Worm (Caenorhabditis elegans): ENCODE measurements around the gene srxa-8.
A peak's percentile ranks its signal among the peaks of the same experiment; 100 is the strongest.

Gene srxa-8

DNA sequence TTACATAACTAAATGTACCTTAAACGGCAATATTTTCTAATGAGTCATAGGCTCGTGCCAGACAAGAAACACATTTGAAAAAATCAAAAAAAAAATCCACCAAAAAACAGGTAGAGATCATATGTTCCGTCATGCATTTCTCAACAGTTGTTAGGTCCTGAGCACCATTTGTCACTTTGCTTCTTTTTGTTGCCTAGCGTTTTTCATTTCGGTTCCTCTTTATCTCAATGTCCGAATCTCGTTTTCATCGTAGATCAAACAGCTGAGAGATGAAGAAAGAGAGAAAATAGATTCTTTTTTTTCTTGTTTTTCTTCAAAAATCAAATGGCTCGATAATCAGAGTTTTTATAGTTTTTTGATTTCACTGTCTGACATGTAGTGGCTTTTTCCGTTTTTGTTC lies 32.3 kb upstream of the srxa-8 start (continued):
- TF ChIP-seq fkh-4 (tag; optimal IDR thresholded peaks at IDR 0.05; ENCODE audit: borderline replicate concordance) (no peak), hlh-4 (tag; optimal IDR thresholded peaks at IDR 0.05) (no peak), C04F5.9 (tag; optimal IDR thresholded peaks at IDR 0.05) (no peak), fkh-10 (GFP tag; optimal IDR thresholded peaks at IDR 0.05) (no peak), skn-1 (tag; optimal IDR thresholded peaks at IDR 0.05) (no peak), dsc-1 (tag; optimal IDR thresholded peaks at IDR 0.05) (no peak), nhr-47 (tag; optimal IDR thresholded peaks at IDR 0.05) (no peak), F16B12.6 (tag; optimal IDR thresholded peaks at IDR 0.05) (no peak), lsy-2 (tag; optimal IDR thresholded peaks at IDR 0.05) (peak; percentile 10 to 59), fkh-8 (tag; optimal IDR thresholded peaks at IDR 0.05) (no peak), unc-30 (tag; optimal IDR thresholded peaks at IDR 0.05) (no peak), nhr-237 (tag; optimal IDR thresholded peaks at IDR 0.05) (no peak), lin-15B (tag; optimal IDR thresholded peaks at IDR 0.05) (no peak), mep-1 (tag; optimal IDR thresholded peaks at IDR 0.05) (no peak), ama-1 (optimal IDR thresholded peaks at IDR 0.05) (no peak), pag-3 (tag; optimal IDR thresholded peaks at IDR 0.05; ENCODE audit: borderline replicate concordance, insufficient read depth) (peak; percentile 64)

DNA sequence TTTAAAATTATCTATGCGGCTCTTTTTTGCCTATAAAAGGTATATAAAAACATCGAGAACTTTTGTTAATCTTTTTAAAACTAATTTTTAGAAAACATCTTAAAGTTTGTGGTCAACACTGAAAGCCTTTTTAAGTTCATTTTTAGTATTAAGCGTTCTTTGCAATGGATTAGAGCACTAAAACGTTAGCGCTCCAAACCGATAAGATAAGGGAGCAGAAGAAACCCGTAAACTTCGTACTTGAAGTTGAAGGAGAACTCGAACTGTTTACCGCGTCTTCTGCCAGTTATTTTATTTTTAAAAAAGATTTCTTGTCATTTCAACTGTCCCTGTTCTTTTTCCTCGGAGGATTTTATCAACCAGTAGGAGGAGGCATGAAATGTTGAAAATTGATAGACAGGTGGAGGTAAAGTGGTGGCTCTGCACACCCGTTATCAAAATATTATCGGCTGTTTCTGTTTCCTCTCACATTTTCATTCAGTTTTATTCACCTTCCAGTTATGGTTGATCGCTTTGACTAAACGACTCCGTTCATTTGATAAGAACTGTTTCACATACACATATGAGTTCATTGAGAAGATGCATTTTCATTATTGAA lies 30.5 kb upstream of the srxa-8 start:
- TF ChIP-seq efl-1 (optimal IDR thresholded peaks at IDR 0.05), result no peak
- TF ChIP-seq efl-1 (GFP tag; optimal IDR thresholded peaks at IDR 0.05 in 1 of 2), result peak in 1 of 2 experiments; percentile 21
- TF ChIP-seq elt-2 (tag; optimal IDR thresholded peaks at IDR 0.05), result peak; percentile 66
- no peak for TF ChIP-seq nhr-20 (tag; optimal IDR thresholded peaks at IDR 0.05)
- peak; percentile 5 for TF ChIP-seq nhr-71 (tag; optimal IDR thresholded peaks at IDR 0.05)

DNA sequence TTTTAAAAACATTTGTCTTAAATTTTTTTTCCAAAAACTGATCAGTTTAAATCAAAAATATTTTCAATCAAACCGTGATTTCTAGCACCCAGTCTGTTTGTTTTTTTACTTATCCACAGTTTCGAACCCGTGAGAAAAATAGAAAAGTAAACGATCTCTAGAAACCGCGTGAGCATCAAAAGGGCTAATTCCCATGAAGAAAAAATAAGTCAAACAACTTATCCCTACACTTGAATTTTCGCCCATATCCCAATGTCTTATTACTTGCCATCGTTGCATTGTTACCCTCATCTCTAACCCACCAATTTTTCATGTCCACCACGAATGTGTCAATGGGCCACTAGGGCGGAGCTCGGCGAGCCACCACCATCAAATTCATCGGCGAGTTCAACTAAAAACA lies 29.1 kb upstream of the srxa-8 start, which contains the start of gene ptr-24:
Gene ptr-24, plus strand, starts transcription at position 301 of the 400 bp plus-strand sequence.
- TF ChIP-seq pax-3 (tag; optimal IDR thresholded peaks at IDR 0.05) (no peak), lin-39 (tag; optimal IDR thresholded peaks at IDR 0.05) (no peak), lsy-2 (tag; optimal IDR thresholded peaks at IDR 0.05) (no peak), ama-1 (optimal IDR thresholded peaks at IDR 0.05) (no peak)

DNA sequence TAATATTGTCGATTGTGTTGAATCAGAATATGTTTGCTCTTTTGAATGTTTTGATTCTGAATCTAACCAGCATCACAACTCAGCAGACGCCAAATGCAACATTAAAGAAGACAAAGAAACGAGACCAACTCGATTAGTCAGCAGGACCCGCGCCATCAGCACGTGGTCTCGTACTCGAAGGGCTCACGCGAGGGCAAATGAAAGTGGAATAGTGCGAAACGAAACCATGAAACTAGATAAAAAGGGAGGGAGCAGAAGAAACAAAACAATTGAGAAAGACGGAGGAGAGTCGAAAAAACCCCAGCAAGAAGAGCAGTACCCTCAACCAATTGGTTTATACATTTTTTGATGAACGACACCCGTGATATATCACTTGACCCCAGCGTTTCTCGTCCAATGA lies 28.4 kb upstream of the srxa-8 start:
- TF ChIP-seq lin-14 (GFP tag; optimal IDR thresholded peaks at IDR 0.05), result peak; percentile 85
- TF ChIP-seq zag-1 (tag; optimal IDR thresholded peaks at IDR 0.05), result no peak
- TF ChIP-seq C34B4.2 (tag; optimal IDR thresholded peaks at IDR 0.05), result no peak
- no peak for TF ChIP-seq irx-1 (tag; optimal IDR thresholded peaks at IDR 0.05)
- no peak for TF ChIP-seq swsn-7 (tag; optimal IDR thresholded peaks at IDR 0.05)
- no peak for TF ChIP-seq efl-3 (GFP tag; optimal IDR thresholded peaks at IDR 0.05)
- TF ChIP-seq dsc-1 (tag; optimal IDR thresholded peaks at IDR 0.05), result peak; percentile 40
- TF ChIP-seq nhr-77 (tag; optimal IDR thresholded peaks at IDR 0.05), result no peak
- TF ChIP-seq unc-130 (tag; optimal IDR thresholded peaks at IDR 0.05), result peak; percentile 35
- TF ChIP-seq sup-37 (GFP tag; optimal IDR thresholded peaks at IDR 0.05), result no peak
- peak; percentile 47 for TF ChIP-seq tbx-2 (tag; optimal IDR thresholded peaks at IDR 0.05)
- no peak for TF ChIP-seq aly-2 (tag; optimal IDR thresholded peaks at IDR 0.05)
- TF ChIP-seq mab-9 (GFP tag; IDR thresholded peaks at IDR 0.05), result peak; percentile 20; the same call in 1 of the 2 replicates
- no peak for TF ChIP-seq snpc-4 (tag; optimal IDR thresholded peaks at IDR 0.05)
- TF ChIP-seq egl-27 (tag; optimal IDR thresholded peaks at IDR 0.05), result no peak
- peak; percentile 50 for TF ChIP-seq nhr-20 (tag; optimal IDR thresholded peaks at IDR 0.05)
- no peak for TF ChIP-seq unc-30 (tag; optimal IDR thresholded peaks at IDR 0.05)
- TF ChIP-seq nhr-71 (tag; optimal IDR thresholded peaks at IDR 0.05), result peak; percentile 84
- no peak for TF ChIP-seq ces-1 (GFP tag; optimal IDR thresholded peaks at IDR 0.05)
- TF ChIP-seq hpl-2 (GFP tag; optimal IDR thresholded peaks at IDR 0.05), result no peak
- no peak for TF ChIP-seq nhr-90 (tag; optimal IDR thresholded peaks at IDR 0.05; ENCODE audit: poor library complexity)
- TF ChIP-seq vab-15 (tag; optimal IDR thresholded peaks at IDR 0.05), result peak; percentile 43
- no peak for TF ChIP-seq ama-1 (optimal IDR thresholded peaks at IDR 0.05)
- TF ChIP-seq ceh-82 (tag; optimal IDR thresholded peaks at IDR 0.05), result peak in 1 of 3 experiments; percentile 27
- TF ChIP-seq efl-1 (optimal IDR thresholded peaks at IDR 0.05), result peak in 1 of 2 experiments; percentile 0
- peak in 1 of 2 experiments; percentile 19 for TF ChIP-seq efl-1 (GFP tag; optimal IDR thresholded peaks at IDR 0.05 in 1 of 2)
- TF ChIP-seq ceh-8 (GFP tag; optimal IDR thresholded peaks at IDR 0.05), result no peak
- TF ChIP-seq nhr-19 (GFP tag; conservative IDR thresholded peaks at IDR 0.05), result peak; percentile 54
- TF ChIP-seq unc-86 (tag; optimal IDR thresholded peaks at IDR 0.05), result no peak
- TF ChIP-seq lsy-2 (tag; optimal IDR thresholded peaks at IDR 0.05), result peak in 1 of 2 experiments; percentile 50
- peak; percentile 59 for TF ChIP-seq snu-23 (GFP tag; optimal IDR thresholded peaks at IDR 0.05)
- TF ChIP-seq ceh-90 (tag; optimal IDR thresholded peaks at IDR 0.05), result no peak
